Worm (Caenorhabditis elegans) whole organism, L3 larva: ENCODE results near the gene F12A10.8.

Experiments
- R02D3.7 ChIP-seq: fragments of 150-350 bp; optimal IDR thresholded peaks from 2 replicates; lab custom pipeline; 2014; ENCODE audit warnings: missing biosample characterization, missing genetic modification characterization
- ZK546.5 ChIP-seq: sonication (generic microtip); optimal IDR thresholded peaks from 2 replicates; lab custom pipeline; 2017; ENCODE audit warnings: missing biosample characterization, missing genetic modification characterization
- aly-2 ChIP-seq: fragments of 150-350 bp; optimal IDR thresholded peaks from 2 replicates; lab custom pipeline; 2014; ENCODE audit warnings: missing biosample characterization, missing genetic modification characterization
- ama-1 ChIP-seq: fragments of 150-350 bp; optimal IDR thresholded peaks from 2 replicates; lab custom pipeline; 2018
- ceh-16 ChIP-seq: sonication (generic microtip); optimal IDR thresholded peaks from 2 replicates; lab custom pipeline; 2017; ENCODE audit warnings: missing biosample characterization, missing genetic modification characterization
- ceh-28 ChIP-seq: fragments of 150-350 bp; optimal IDR thresholded peaks from 2 replicates; lab custom pipeline; 2014; ENCODE audit warnings: missing biosample characterization, missing genetic modification reagents, missing genetic modification characterization
- ceh-82 ChIP-seq: fragments of 150-350 bp; optimal IDR thresholded peaks from 2 replicates; lab custom pipeline; 2014; ENCODE audit warnings: missing biosample characterization, missing genetic modification characterization
- ceh-9 ChIP-seq: sonication (generic microtip); optimal IDR thresholded peaks from 2 replicates; lab custom pipeline; 2018; ENCODE audit warnings: missing biosample characterization, missing genetic modification characterization
- daf-12 ChIP-seq: fragments of 150-350 bp; optimal IDR thresholded peaks from 2 replicates; lab custom pipeline; 2014; ENCODE audit warnings: missing biosample characterization, missing genetic modification reagents, missing genetic modification characterization
- egl-27 ChIP-seq: sonication (generic microtip); optimal IDR thresholded peaks from 4 replicates; lab custom pipeline; 2017; ENCODE audit warnings: missing biosample characterization, missing genetic modification reagents, missing genetic modification characterization
- egl-5 ChIP-seq: fragments of 150-350 bp; optimal IDR thresholded peaks from 2 replicates; lab custom pipeline; 2017; ENCODE audit warnings: missing biosample characterization, missing genetic modification reagents, missing genetic modification characterization, inconsistent platforms
- elt-1 ChIP-seq: fragments of 150-350 bp; optimal IDR thresholded peaks from 2 replicates; lab custom pipeline; 2014; ENCODE audit warnings: missing biosample characterization, missing genetic modification characterization
- elt-2 ChIP-seq: sonication (generic microtip); optimal IDR thresholded peaks from 2 replicates; lab custom pipeline; 2016; ENCODE audit warnings: missing genetic modification reagents, mild to moderate bottlenecking, missing genetic modification characterization, missing compliant biosample characterization
- elt-3 ChIP-seq, 3 experiments: fragments of 150-350 bp in 1 of 3; sonication (generic microtip) in 2 of 3; optimal IDR thresholded peaks; 2 replicates in 2 of 3; 4 replicates in 1 of 3; lab custom pipeline; 2014 to 2017; ENCODE audit warnings: missing biosample characterization in 3 of 3, missing genetic modification characterization in 3 of 3
- eor-1 ChIP-seq, 2 experiments: fragments of 150-350 bp; optimal IDR thresholded peaks; 2 replicates each; lab custom pipeline; 2014 to 2018; ENCODE audit warnings: missing biosample characterization in 2 of 2, missing genetic modification characterization in 2 of 2
- fkh-10 ChIP-seq: sonication (generic microtip); optimal IDR thresholded peaks from 2 replicates; lab custom pipeline; 2017; ENCODE audit warnings: missing biosample characterization, missing genetic modification reagents, missing genetic modification characterization
- fkh-2 ChIP-seq: fragments of 150-350 bp; optimal IDR thresholded peaks from 2 replicates; lab custom pipeline; 2014; ENCODE audit warnings: missing biosample characterization, missing genetic modification reagents, missing genetic modification characterization
- fos-1 ChIP-seq: fragments of 150-350 bp; optimal IDR thresholded peaks from 2 replicates; lab custom pipeline; 2014; ENCODE audit warnings: missing biosample characterization, missing genetic modification characterization
- hmg-11 ChIP-seq: sonication (generic microtip); optimal IDR thresholded peaks from 2 replicates; lab custom pipeline; 2016; ENCODE audit warnings: missing genetic modification characterization, missing compliant biosample characterization
- jun-1 ChIP-seq: fragments of 150-350 bp; optimal IDR thresholded peaks from 2 replicates; lab custom pipeline; 2014; ENCODE audit warnings: missing biosample characterization, missing genetic modification reagents, missing genetic modification characterization
- lin-15B ChIP-seq: fragments of 150-350 bp; optimal IDR thresholded peaks from 2 replicates; lab custom pipeline; 2014; ENCODE audit warnings: missing biosample characterization, missing genetic modification characterization
- lin-39 ChIP-seq: fragments of 150-350 bp; optimal IDR thresholded peaks from 2 replicates; lab custom pipeline; 2018; ENCODE audit warnings: missing biosample characterization, missing genetic modification reagents, missing genetic modification characterization
- lsy-12 ChIP-seq: sonication (generic microtip); optimal IDR thresholded peaks from 2 replicates; lab custom pipeline; 2016; ENCODE audit warnings: mild to moderate bottlenecking, missing genetic modification characterization, missing compliant biosample characterization
- mdl-1 ChIP-seq: fragments of 150-350 bp; optimal IDR thresholded peaks from 2 replicates; lab custom pipeline; 2014; ENCODE audit warnings: missing biosample characterization, missing genetic modification characterization
- mml-1 ChIP-seq: fragments of 150-350 bp; sonication (generic microtip); optimal IDR thresholded peaks from 3 replicates; lab custom pipeline; 2014; ENCODE audit warnings: missing biosample characterization, missing genetic modification characterization
- nfya-1 ChIP-seq: sonication (generic microtip); optimal IDR thresholded peaks from 2 replicates; lab custom pipeline; 2017; ENCODE audit warnings: missing genetic modification characterization, mild to moderate bottlenecking, missing compliant biosample characterization, antibody characterized with exemption, moderate library complexity; ENCODE audit not compliant: insufficient read depth
- nhr-11 ChIP-seq: fragments of 150-350 bp; optimal IDR thresholded peaks from 2 replicates; lab custom pipeline; 2014; ENCODE audit warnings: missing biosample characterization, missing genetic modification characterization
- nhr-12 ChIP-seq: fragments of 150-350 bp; optimal IDR thresholded peaks from 2 replicates; lab custom pipeline; 2014; ENCODE audit warnings: missing biosample characterization, missing genetic modification characterization
- nhr-23 ChIP-seq: fragments of 150-350 bp; optimal IDR thresholded peaks from 2 replicates; lab custom pipeline; 2014; ENCODE audit warnings: missing biosample characterization, missing genetic modification reagents, missing genetic modification characterization
- nhr-237 ChIP-seq: fragments of 150-350 bp; optimal IDR thresholded peaks from 2 replicates; lab custom pipeline; 2014; ENCODE audit warnings: missing biosample characterization, missing genetic modification characterization
- nhr-25 ChIP-seq: sonication (generic microtip); optimal IDR thresholded peaks from 2 replicates; lab custom pipeline; 2017; ENCODE audit warnings: missing biosample characterization, missing genetic modification characterization
- nhr-28 ChIP-seq: fragments of 150-350 bp; optimal IDR thresholded peaks from 2 replicates; lab custom pipeline; 2014; ENCODE audit warnings: missing biosample characterization, missing genetic modification characterization
- nhr-43 ChIP-seq: sonication (generic microtip); optimal IDR thresholded peaks from 2 replicates; lab custom pipeline; 2016; ENCODE audit warnings: mild to moderate bottlenecking, missing genetic modification characterization, missing compliant biosample characterization; ENCODE audit not compliant: poor library complexity, severe bottlenecking
- nhr-67 ChIP-seq: fragments of 150-350 bp; optimal IDR thresholded peaks from 2 replicates; lab custom pipeline; 2014; ENCODE audit warnings: missing biosample characterization, missing genetic modification characterization
- nhr-76 ChIP-seq: fragments of 150-350 bp; sonication (generic microtip); optimal IDR thresholded peaks from 5 replicates; lab custom pipeline; 2014; ENCODE audit warnings: missing biosample characterization, missing genetic modification characterization
- nhr-77 ChIP-seq: fragments of 150-350 bp; optimal IDR thresholded peaks from 2 replicates; lab custom pipeline; 2014; ENCODE audit warnings: missing biosample characterization, missing genetic modification characterization
- pha-4 ChIP-seq: fragments of 150-350 bp; optimal IDR thresholded peaks from 2 replicates; lab custom pipeline; 2014; ENCODE audit warnings: missing biosample characterization, missing genetic modification reagents, missing genetic modification characterization
- pqm-1 ChIP-seq: fragments of 150-350 bp; optimal IDR thresholded peaks from 2 replicates; lab custom pipeline; 2017; ENCODE audit warnings: missing biosample characterization, missing genetic modification characterization, inconsistent platforms
- sea-2 ChIP-seq: fragments of 150-350 bp; sonication (generic microtip); optimal IDR thresholded peaks from 4 replicates; lab custom pipeline; 2014; ENCODE audit warnings: missing biosample characterization, missing genetic modification reagents, missing genetic modification characterization
- skn-1 ChIP-seq: fragments of 150-350 bp; optimal IDR thresholded peaks from 2 replicates; lab custom pipeline; 2014; ENCODE audit warnings: missing biosample characterization, missing genetic modification characterization
- snpc-4 ChIP-seq: fragments of 150-350 bp; optimal IDR thresholded peaks from 2 replicates; lab custom pipeline; 2014; ENCODE audit warnings: missing biosample characterization, missing genetic modification characterization
- tbx-2 ChIP-seq: sonication (generic microtip); optimal IDR thresholded peaks from 2 replicates; lab custom pipeline; 2016; ENCODE audit warnings: mild to moderate bottlenecking, missing genetic modification characterization, missing compliant biosample characterization
- unc-39 ChIP-seq: sonication (generic microtip); optimal IDR thresholded peaks from 4 replicates; lab custom pipeline; 2017; ENCODE audit warnings: missing biosample characterization, missing genetic modification characterization
- unc-62 ChIP-seq: fragments of 150-350 bp; sonication (generic microtip); optimal IDR thresholded peaks from 4 replicates; lab custom pipeline; 2014; ENCODE audit warnings: missing biosample characterization, missing genetic modification reagents, missing genetic modification characterization
- zag-1 ChIP-seq: fragments of 150-350 bp; optimal IDR thresholded peaks from 2 replicates; lab custom pipeline; 2014; ENCODE audit warnings: missing biosample characterization, missing genetic modification characterization
- ztf-11 ChIP-seq: fragments of 150-350 bp; optimal IDR thresholded peaks from 2 replicates; lab custom pipeline; 2014; ENCODE audit warnings: missing biosample characterization, missing genetic modification characterization
- ztf-4 ChIP-seq: fragments of 150-350 bp; optimal IDR thresholded peaks from 2 replicates; lab custom pipeline; 2014; ENCODE audit warnings: missing biosample characterization, missing genetic modification characterization

Gene F12A10.8

ce11 chrII:5544145-5544515, 43.3 kb upstream of the F12A10.8 start:
- TF ChIP-seq elt-2 (tag; lab: Kevin White, UChicago): peak; percentile 84
- no peak for TF ChIP-seq aly-2 (tag; lab: Kevin White, UChicago)
- TF ChIP-seq ama-1 (lab: Kevin White, UChicago): peak; percentile 99
- peak; percentile 63 for TF ChIP-seq nhr-43 (tag; lab: Kevin White, UChicago)
- TF ChIP-seq sea-2 (GFP tag; lab: Kevin White, UChicago): no peak
- no peak for TF ChIP-seq hmg-11 (tag; lab: Kevin White, UChicago)
- no peak for TF ChIP-seq lsy-12 (tag; lab: Kevin White, UChicago)
- no peak for TF ChIP-seq fos-1 (tag; lab: Kevin White, UChicago)
- TF ChIP-seq ceh-9 (tag; lab: Kevin White, UChicago): no peak
- no peak for TF ChIP-seq nhr-77 (tag; lab: Kevin White, UChicago)
- TF ChIP-seq unc-62 (GFP tag; lab: Kevin White, UChicago): peak; percentile 51
- TF ChIP-seq ceh-82 (tag; lab: Kevin White, UChicago): no peak
- no peak for TF ChIP-seq mml-1
- no peak for TF ChIP-seq daf-12
- no peak for TF ChIP-seq mdl-1
- no peak for TF ChIP-seq tbx-2 (tag; lab: Kevin White, UChicago)
- TF ChIP-seq nhr-11: no peak
- peak; percentile 60 for TF ChIP-seq egl-5
- TF ChIP-seq jun-1: peak; percentile 41
- TF ChIP-seq lin-15B (tag; lab: Kevin White, UChicago): peak; percentile 26
- no peak for TF ChIP-seq fkh-10 (GFP tag; lab: Kevin White, UChicago)
- no peak for TF ChIP-seq eor-1 (tag; optimal IDR thresholded peaks at IDR 0.05; lab: Kevin White, UChicago)
- no peak for TF ChIP-seq elt-3 (tag; optimal IDR thresholded peaks at IDR 0.05; lab: Kevin White, UChicago)
- no peak for TF ChIP-seq ceh-16 (tag; lab: Kevin White, UChicago)
- no peak for TF ChIP-seq nhr-67 (tag; lab: Kevin White, UChicago)
- TF ChIP-seq pha-4 (tag; lab: Kevin White, UChicago): peak; percentile 81
- no peak for TF ChIP-seq ztf-4
- TF ChIP-seq lin-39 (tag; lab: Kevin White, UChicago): peak; percentile 72
- no peak for TF ChIP-seq elt-1 (tag; lab: Kevin White, UChicago)
- no peak for TF ChIP-seq ztf-11
- TF ChIP-seq nhr-28 (tag; lab: Kevin White, UChicago): no peak
- peak; percentile 58 for TF ChIP-seq ceh-28 (tag; lab: Kevin White, UChicago)
- no peak for TF ChIP-seq nhr-12 (tag; lab: Kevin White, UChicago)
- TF ChIP-seq nfya-1 (tag; lab: Kevin White, UChicago): peak; percentile 80
- no peak for TF ChIP-seq egl-27
- TF ChIP-seq nhr-23 (tag; lab: Kevin White, UChicago): peak; percentile 55
- peak; percentile 31 for TF ChIP-seq pqm-1 (tag; lab: Kevin White, UChicago)
- no peak for TF ChIP-seq ZK546.5
- no peak for TF ChIP-seq R02D3.7 (tag; lab: Kevin White, UChicago)
- no peak for TF ChIP-seq unc-39 (tag; lab: Kevin White, UChicago)
- no peak for TF ChIP-seq fkh-2
- peak; percentile 57 for TF ChIP-seq skn-1
- TF ChIP-seq snpc-4: peak; percentile 99
- no peak for TF ChIP-seq nhr-237 (tag; lab: Kevin White, UChicago)
- no peak for TF ChIP-seq zag-1
- TF ChIP-seq nhr-25 (tag; lab: Kevin White, UChicago): peak; percentile 60
- no peak for TF ChIP-seq nhr-76 (tag; lab: Kevin White, UChicago)
- TF ChIP-seq, all 47 proteins: peak for 16
